In the genomic region with DNA sequence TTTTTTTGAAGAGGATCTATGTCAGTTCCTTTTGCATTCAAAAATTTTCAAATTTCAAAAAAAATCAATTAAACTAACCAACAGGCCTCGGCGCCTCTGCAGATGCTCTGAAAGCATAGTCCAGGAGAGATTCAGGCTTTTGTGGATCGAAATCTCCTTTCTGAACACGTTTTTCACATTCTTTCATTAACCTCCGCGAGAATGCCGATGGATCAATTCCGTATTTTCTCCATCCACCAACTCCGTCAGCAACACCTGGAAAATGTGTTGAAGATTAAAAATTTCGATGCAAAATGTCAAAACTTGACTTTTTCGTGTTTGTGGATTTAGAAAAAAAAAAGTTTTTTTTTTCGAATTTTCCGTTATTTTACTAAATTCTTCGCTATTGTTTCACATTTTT, we compare ENCODE assay signal across 4 worm cellular contexts.
A peak's percentile ranks its signal among the peaks of the same experiment; 100 is the strongest.
TF ChIP-seq lines count a peak whose summit lies in the region.

No protein-coding gene starts in this region.

TF ChIP-seq in whole organism, L1 larva, 84 proteins besides CTCF, POLR2A, EP300 and RAD21:
- TF ChIP-seq nhr-19 (GFP tag; conservative IDR thresholded peaks at IDR 0.05; lab: Robert Waterston, UW) (no peak), ceh-8 (GFP tag; optimal IDR thresholded peaks at IDR 0.05; lab: Kevin White, UChicago) (peak; percentile 18)

TF ChIP-seq in whole organism, L3 larva, 47 proteins besides CTCF, POLR2A, EP300 and RAD21:
- TF ChIP-seq ama-1 (optimal IDR thresholded peaks at IDR 0.05; lab: Kevin White, UChicago): peak; percentile 33
- no peak for TF ChIP-seq egl-5 (tag; optimal IDR thresholded peaks at IDR 0.05; lab: Kevin White, UChicago)

TF ChIP-seq in whole organism, L4 larva, 104 proteins besides CTCF, POLR2A, EP300 and RAD21:
- TF ChIP-seq egl-43 (GFP tag; IDR thresholded peaks at IDR 0.05; lab: Robert Waterston, UW) (peak; percentile 44; the same call in 1 of the 2 replicates), lsy-2 (tag; optimal IDR thresholded peaks at IDR 0.05; lab: Kevin White, UChicago) (peak in 1 of 2 experiments; percentile 10), dmd-9 (GFP tag; IDR thresholded peaks at IDR 0.05; lab: Robert Waterston, UW) (0 out of 2 replicates have a peak, but pooled peaks have one; percentile 6), T20F7.1 (GFP tag; optimal IDR thresholded peaks at IDR 0.05; lab: Kevin White, UChicago) (no peak), T26A8.4 (GFP tag; IDR thresholded peaks at IDR 0.05; lab: Robert Waterston, UW) (peak; percentile 29; the same call in 1 of the 2 replicates), ceh-82 (tag; optimal IDR thresholded peaks at IDR 0.05; lab: Kevin White, UChicago) (no peak), sdz-12 (GFP tag; optimal IDR thresholded peaks at IDR 0.05; lab: Kevin White, UChicago) (peak; percentile 68), dmd-6 (GFP tag; IDR thresholded peaks at IDR 0.05; lab: Robert Waterston, UW) (0 out of 2 replicates have a peak, but pooled peaks have one; percentile 15), ctbp-1 (GFP tag; IDR thresholded peaks at IDR 0.05; lab: Robert Waterston, UW) (0 out of 2 replicates have a peak, but pooled peaks have one; percentile 16), zip-11 (GFP tag; IDR thresholded peaks at IDR 0.05; lab: Robert Waterston, UW) (no peak)

TF ChIP-seq in whole organism, young adult, 124 proteins besides CTCF, POLR2A, EP300 and RAD21:
- TF ChIP-seq madf-6 (GFP tag; IDR thresholded peaks at IDR 0.05; lab: Robert Waterston, UW): 0 out of 2 replicates have a peak, but pooled peaks have one; percentile 28
- TF ChIP-seq let-526 (GFP tag; IDR thresholded peaks at IDR 0.05; lab: Robert Waterston, UW): 0 out of 2 replicates have a peak, but pooled peaks have one; percentile 15
- TF ChIP-seq repo-1 (tag; optimal IDR thresholded peaks at IDR 0.05; lab: Kevin White, UChicago): peak; percentile 6
- TF ChIP-seq sea-2 (GFP tag; IDR thresholded peaks at IDR 0.05; lab: Robert Waterston, UW): 0 out of 2 replicates have a peak, but pooled peaks have one; percentile 36
- TF ChIP-seq nfyb-1 (GFP tag; IDR thresholded peaks at IDR 0.05; lab: Robert Waterston, UW): 0 out of 2 replicates have a peak, but pooled peaks have one; percentile 21
- TF ChIP-seq cebp-1 (GFP tag; IDR thresholded peaks at IDR 0.05; lab: Robert Waterston, UW): no peak
- TF ChIP-seq cebp-1 (tag; optimal IDR thresholded peaks at IDR 0.05; lab: Kevin White, UChicago): peak; percentile 23
- 0 out of 2 replicates have a peak, but pooled peaks have one; percentile 31 for TF ChIP-seq madf-3 (GFP tag; IDR thresholded peaks at IDR 0.05; lab: Robert Waterston, UW)
- TF ChIP-seq die-1 (tag; optimal IDR thresholded peaks at IDR 0.05; lab: Kevin White, UChicago): no peak
- TF ChIP-seq ceh-40 (GFP tag; IDR thresholded peaks at IDR 0.05; lab: Robert Waterston, UW): no peak
- 0 out of 2 replicates have a peak, but pooled peaks have one; percentile 24 for TF ChIP-seq K11D2.4 (GFP tag; IDR thresholded peaks at IDR 0.05; lab: Robert Waterston, UW)
- TF ChIP-seq zim-3 (tag; optimal IDR thresholded peaks at IDR 0.05; lab: Kevin White, UChicago): peak; percentile 12
- TF ChIP-seq gei-17 (GFP tag; optimal IDR thresholded peaks at IDR 0.05; lab: Kevin White, UChicago): no peak
- no peak for TF ChIP-seq ztf-25 (GFP tag; IDR thresholded peaks at IDR 0.05; lab: Robert Waterston, UW)
- 0 out of 2 replicates have a peak, but pooled peaks have one; percentile 51 for TF ChIP-seq ekl-4 (GFP tag; IDR thresholded peaks at IDR 0.05; lab: Robert Waterston, UW)
TF ChIP-seq in whole organism, young adult: peak in this region for 10.
